Worm (Caenorhabditis elegans) whole organism, L3 larva: ENCODE measurements around the gene obr-1.

Source experiments
- R02D3.7 ChIP-seq: fragments of 150-350 bp; optimal IDR thresholded peaks from 2 replicates; lab custom pipeline; 2014; ENCODE audit warnings: missing biosample characterization, missing genetic modification characterization
- ZK546.5 ChIP-seq: sonication (generic microtip); optimal IDR thresholded peaks from 2 replicates; lab custom pipeline; 2017; ENCODE audit warnings: missing biosample characterization, missing genetic modification characterization
- ama-1 ChIP-seq: fragments of 150-350 bp; optimal IDR thresholded peaks from 2 replicates; lab custom pipeline; 2018
- ceh-28 ChIP-seq: fragments of 150-350 bp; optimal IDR thresholded peaks from 2 replicates; lab custom pipeline; 2014; ENCODE audit warnings: missing biosample characterization, missing genetic modification reagents, missing genetic modification characterization
- ceh-82 ChIP-seq: fragments of 150-350 bp; optimal IDR thresholded peaks from 2 replicates; lab custom pipeline; 2014; ENCODE audit warnings: missing biosample characterization, missing genetic modification characterization
- daf-12 ChIP-seq: fragments of 150-350 bp; optimal IDR thresholded peaks from 2 replicates; lab custom pipeline; 2014; ENCODE audit warnings: missing biosample characterization, missing genetic modification reagents, missing genetic modification characterization
- egl-27 ChIP-seq: sonication (generic microtip); optimal IDR thresholded peaks from 4 replicates; lab custom pipeline; 2017; ENCODE audit warnings: missing biosample characterization, missing genetic modification reagents, missing genetic modification characterization
- elt-2 ChIP-seq: sonication (generic microtip); optimal IDR thresholded peaks from 2 replicates; lab custom pipeline; 2016; ENCODE audit warnings: missing genetic modification reagents, mild to moderate bottlenecking, missing genetic modification characterization, missing compliant biosample characterization
- elt-3 ChIP-seq, 3 experiments: fragments of 150-350 bp in 1 of 3; sonication (generic microtip) in 2 of 3; optimal IDR thresholded peaks; 2 replicates in 2 of 3; 4 replicates in 1 of 3; lab custom pipeline; 2014 to 2017; ENCODE audit warnings: missing biosample characterization in 3 of 3, missing genetic modification characterization in 3 of 3
- eor-1 ChIP-seq, 2 experiments: fragments of 150-350 bp; optimal IDR thresholded peaks; 2 replicates each; lab custom pipeline; 2014 to 2018; ENCODE audit warnings: missing biosample characterization in 2 of 2, missing genetic modification characterization in 2 of 2
- fkh-10 ChIP-seq: sonication (generic microtip); optimal IDR thresholded peaks from 2 replicates; lab custom pipeline; 2017; ENCODE audit warnings: missing biosample characterization, missing genetic modification reagents, missing genetic modification characterization
- fos-1 ChIP-seq: fragments of 150-350 bp; optimal IDR thresholded peaks from 2 replicates; lab custom pipeline; 2014; ENCODE audit warnings: missing biosample characterization, missing genetic modification characterization
- hmg-11 ChIP-seq: sonication (generic microtip); optimal IDR thresholded peaks from 2 replicates; lab custom pipeline; 2016; ENCODE audit warnings: missing genetic modification characterization, missing compliant biosample characterization
- jun-1 ChIP-seq: fragments of 150-350 bp; optimal IDR thresholded peaks from 2 replicates; lab custom pipeline; 2014; ENCODE audit warnings: missing biosample characterization, missing genetic modification reagents, missing genetic modification characterization
- lin-15B ChIP-seq: fragments of 150-350 bp; optimal IDR thresholded peaks from 2 replicates; lab custom pipeline; 2014; ENCODE audit warnings: missing biosample characterization, missing genetic modification characterization
- lin-39 ChIP-seq: fragments of 150-350 bp; optimal IDR thresholded peaks from 2 replicates; lab custom pipeline; 2018; ENCODE audit warnings: missing biosample characterization, missing genetic modification reagents, missing genetic modification characterization
- lsy-12 ChIP-seq: sonication (generic microtip); optimal IDR thresholded peaks from 2 replicates; lab custom pipeline; 2016; ENCODE audit warnings: mild to moderate bottlenecking, missing genetic modification characterization, missing compliant biosample characterization
- nfya-1 ChIP-seq: sonication (generic microtip); optimal IDR thresholded peaks from 2 replicates; lab custom pipeline; 2017; ENCODE audit warnings: missing genetic modification characterization, mild to moderate bottlenecking, missing compliant biosample characterization, antibody characterized with exemption, moderate library complexity; ENCODE audit not compliant: insufficient read depth
- nhr-11 ChIP-seq: fragments of 150-350 bp; optimal IDR thresholded peaks from 2 replicates; lab custom pipeline; 2014; ENCODE audit warnings: missing biosample characterization, missing genetic modification characterization
- nhr-12 ChIP-seq: fragments of 150-350 bp; optimal IDR thresholded peaks from 2 replicates; lab custom pipeline; 2014; ENCODE audit warnings: missing biosample characterization, missing genetic modification characterization
- nhr-23 ChIP-seq: fragments of 150-350 bp; optimal IDR thresholded peaks from 2 replicates; lab custom pipeline; 2014; ENCODE audit warnings: missing biosample characterization, missing genetic modification reagents, missing genetic modification characterization
- nhr-25 ChIP-seq: sonication (generic microtip); optimal IDR thresholded peaks from 2 replicates; lab custom pipeline; 2017; ENCODE audit warnings: missing biosample characterization, missing genetic modification characterization
- nhr-43 ChIP-seq: sonication (generic microtip); optimal IDR thresholded peaks from 2 replicates; lab custom pipeline; 2016; ENCODE audit warnings: mild to moderate bottlenecking, missing genetic modification characterization, missing compliant biosample characterization; ENCODE audit not compliant: poor library complexity, severe bottlenecking
- nhr-67 ChIP-seq: fragments of 150-350 bp; optimal IDR thresholded peaks from 2 replicates; lab custom pipeline; 2014; ENCODE audit warnings: missing biosample characterization, missing genetic modification characterization
- nhr-77 ChIP-seq: fragments of 150-350 bp; optimal IDR thresholded peaks from 2 replicates; lab custom pipeline; 2014; ENCODE audit warnings: missing biosample characterization, missing genetic modification characterization
- pha-4 ChIP-seq: fragments of 150-350 bp; optimal IDR thresholded peaks from 2 replicates; lab custom pipeline; 2014; ENCODE audit warnings: missing biosample characterization, missing genetic modification reagents, missing genetic modification characterization
- sea-2 ChIP-seq: fragments of 150-350 bp; sonication (generic microtip); optimal IDR thresholded peaks from 4 replicates; lab custom pipeline; 2014; ENCODE audit warnings: missing biosample characterization, missing genetic modification reagents, missing genetic modification characterization
- skn-1 ChIP-seq: fragments of 150-350 bp; optimal IDR thresholded peaks from 2 replicates; lab custom pipeline; 2014; ENCODE audit warnings: missing biosample characterization, missing genetic modification characterization
- snpc-4 ChIP-seq: fragments of 150-350 bp; optimal IDR thresholded peaks from 2 replicates; lab custom pipeline; 2014; ENCODE audit warnings: missing biosample characterization, missing genetic modification characterization
- unc-62 ChIP-seq: fragments of 150-350 bp; sonication (generic microtip); optimal IDR thresholded peaks from 4 replicates; lab custom pipeline; 2014; ENCODE audit warnings: missing biosample characterization, missing genetic modification reagents, missing genetic modification characterization
- zag-1 ChIP-seq: fragments of 150-350 bp; optimal IDR thresholded peaks from 2 replicates; lab custom pipeline; 2014; ENCODE audit warnings: missing biosample characterization, missing genetic modification characterization
- ztf-11 ChIP-seq: fragments of 150-350 bp; optimal IDR thresholded peaks from 2 replicates; lab custom pipeline; 2014; ENCODE audit warnings: missing biosample characterization, missing genetic modification characterization
- ztf-4 ChIP-seq: fragments of 150-350 bp; optimal IDR thresholded peaks from 2 replicates; lab custom pipeline; 2014; ENCODE audit warnings: missing biosample characterization, missing genetic modification characterization

The obr-1 gene

DNA sequence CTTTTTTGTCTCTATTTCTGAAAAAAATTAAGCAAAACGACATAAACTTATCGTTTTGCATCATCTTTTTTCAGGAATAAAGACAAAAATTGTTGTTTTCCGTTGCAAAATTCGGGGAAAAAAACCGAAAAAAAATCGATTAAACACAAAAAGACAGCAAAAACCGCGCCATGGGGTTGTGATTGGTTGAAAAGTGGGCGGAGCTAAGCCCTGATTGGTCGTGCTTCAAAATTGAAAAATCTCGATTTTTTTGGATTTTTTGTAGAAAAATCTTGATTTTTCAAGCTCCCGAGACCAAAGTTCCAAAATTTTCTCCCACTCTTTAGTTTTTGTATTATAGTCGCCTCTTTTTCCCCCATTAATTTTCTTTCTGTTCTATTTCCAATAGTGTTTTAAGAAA is 32.4 kb downstream of the obr-1 start:
- no peak for TF ChIP-seq ZK546.5 (tag; lab: Kevin White, UChicago)
- no peak for TF ChIP-seq lsy-12 (tag; lab: Kevin White, UChicago)
- TF ChIP-seq nfya-1 = peak; percentile 87

- TF ChIP-seq eor-1 (tag; optimal IDR thresholded peaks at IDR 0.05; lab: Kevin White, UChicago) (no peak), unc-62 (GFP tag; lab: Kevin White, UChicago) (no peak), nfya-1 (no peak), lin-15B (tag; lab: Kevin White, UChicago) (no peak), jun-1 (no peak), nhr-43 (tag; lab: Kevin White, UChicago) (no peak), lsy-12 (tag; lab: Kevin White, UChicago) (no peak), sea-2 (no peak), lin-39 (tag; lab: Kevin White, UChicago) (no peak), daf-12 (no peak), elt-2 (tag; lab: Kevin White, UChicago) (no peak), fos-1 (tag; lab: Kevin White, UChicago) (no peak), skn-1 (tag; lab: Kevin White, UChicago) (no peak), ceh-82 (tag; lab: Kevin White, UChicago) (no peak), egl-27 (tag; lab: Kevin White, UChicago) (no peak), elt-3 (tag; optimal IDR thresholded peaks at IDR 0.05; lab: Kevin White, UChicago) (no peak), R02D3.7 (tag; lab: Kevin White, UChicago) (no peak)
These were observed 33.0 kb downstream of the obr-1 start for ce11 chrIII:11237741-11238140.

DNA sequence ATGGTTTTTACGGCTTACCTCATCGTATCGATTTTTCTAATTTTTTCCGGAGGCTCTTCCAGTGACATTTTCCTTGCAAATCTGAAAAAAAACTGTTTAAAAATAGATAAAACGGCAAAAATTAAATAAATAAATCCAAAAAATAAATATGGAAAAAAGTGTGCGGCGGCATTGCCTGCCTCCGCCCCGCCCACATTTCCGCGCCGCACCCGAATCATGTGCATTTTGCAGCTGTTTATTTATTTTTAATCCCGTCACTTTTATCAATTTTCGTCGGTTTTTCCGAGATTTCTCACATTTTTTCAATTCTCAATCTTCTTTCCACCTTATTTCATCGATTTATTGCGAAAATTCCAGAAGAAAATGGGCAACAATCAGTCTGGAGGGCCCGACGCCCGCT is 33.9 kb downstream of the obr-1 start, which contains the start of the genes Y47D3A.14 and aakb-2:
Gene Y47D3A.14, minus strand, starts transcription at position 81 of the 400 bp plus-strand sequence.
Gene aakb-2, plus strand, starts transcription at position 356 of the 400 bp plus-strand sequence.
- TF ChIP-seq ztf-11 (tag; lab: Kevin White, UChicago) (no peak), fos-1 (tag; lab: Kevin White, UChicago) (no peak), ama-1 (lab: Kevin White, UChicago) (peak; percentile 43), pha-4 (tag; lab: Kevin White, UChicago) (peak; percentile 87), nhr-67 (no peak), ceh-28 (no peak), hmg-11 (tag; lab: Kevin White, UChicago) (peak; percentile 86), lin-39 (tag; lab: Kevin White, UChicago) (peak; percentile 19), lin-15B (tag; lab: Kevin White, UChicago) (peak; percentile 18), sea-2 (no peak), lsy-12 (tag; lab: Kevin White, UChicago) (no peak), snpc-4 (tag; lab: Kevin White, UChicago) (peak; percentile 60), nfya-1 (peak; percentile 78), fkh-10 (GFP tag; lab: Kevin White, UChicago) (no peak), eor-1 (tag; optimal IDR thresholded peaks at IDR 0.05; lab: Kevin White, UChicago) (no peak), nhr-23 (peak; percentile 16), jun-1 (no peak), skn-1 (tag; lab: Kevin White, UChicago) (peak; percentile 4)
- TF ChIP-seq, all 47 proteins: peak for 9

ce11 chrIII:11234742-11235141 is 36.0 kb downstream of the obr-1 start, which contains the start of gene Y47D3A.34:
TSS of gene Y47D3A.34 (minus strand) at chrIII:11234861.
- TF ChIP-seq ztf-4 (no peak), fkh-10 (GFP tag; lab: Kevin White, UChicago) (peak; percentile 85)

DNA sequence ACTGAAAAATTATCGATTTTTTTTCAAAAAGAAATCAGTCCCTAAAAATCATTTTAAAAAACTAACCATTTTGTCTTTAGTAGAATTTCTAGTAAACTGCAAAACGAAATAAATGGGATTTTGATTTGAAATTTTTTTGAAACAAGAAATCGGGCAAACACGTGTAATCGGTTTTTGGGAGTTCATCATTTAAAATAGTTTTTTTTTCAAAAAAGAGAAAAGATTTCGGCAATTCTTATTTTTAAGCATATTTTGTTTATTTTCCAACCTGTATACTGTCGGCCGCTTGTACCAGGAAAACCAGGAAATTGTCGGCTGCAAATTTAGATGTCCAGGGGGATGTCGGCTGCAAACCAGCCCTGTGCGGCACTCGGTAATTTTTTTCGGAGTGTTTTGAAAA is 38.7 kb downstream of the obr-1 start, which contains the start of gene elo-8:
Gene elo-8, minus strand, starts transcription at position 101 of the 400 bp plus-strand sequence.
- TF ChIP-seq ama-1 (lab: Kevin White, UChicago) (no peak), elt-2 (tag; lab: Kevin White, UChicago) (no peak), ceh-82 (tag; lab: Kevin White, UChicago) (no peak), nhr-11 (tag; lab: Kevin White, UChicago) (no peak), nhr-77 (tag; lab: Kevin White, UChicago) (no peak), pha-4 (tag; lab: Kevin White, UChicago) (no peak), nhr-12 (tag; lab: Kevin White, UChicago) (no peak), zag-1 (tag; lab: Kevin White, UChicago) (no peak), nhr-25 (tag; lab: Kevin White, UChicago) (no peak), daf-12 (no peak), lin-39 (tag; lab: Kevin White, UChicago) (no peak), ceh-28 (no peak)
